Fruit fly (Drosophila melanogaster): Measurements from ENCODE around the gene Mettl14.

Gene Mettl14

dm6 chr2L:8319858-8320525 is 11.8 kb downstream of the Mettl14 start, which contains the start of the genes mtsh and strat (continued):
- peak; percentile 59 for TF ChIP-seq CG34224 (GFP tag; IDR thresholded peaks at IDR 0.05; ENCODE audit: partially characterized antibody)
- TF ChIP-seq Oaz (GFP tag; IDR thresholded peaks at IDR 0.05), result no peak
- TF ChIP-seq CG8359 (GFP tag; optimal IDR thresholded peaks at IDR 0.05; ENCODE audit: borderline replicate concordance), result peak; percentile 22
- peak; percentile 58 for TF ChIP-seq lilli (GFP tag; optimal IDR thresholded peaks at IDR 0.05)
- TF ChIP-seq gcm2 (GFP tag; optimal IDR thresholded peaks at IDR 0.05), result no peak
- no peak for TF ChIP-seq CG18476 (GFP tag; optimal IDR thresholded peaks at IDR 0.05)
- TF ChIP-seq Fer1 (GFP tag; optimal IDR thresholded peaks at IDR 0.05), result peak; percentile 86
- peak; percentile 62 for TF ChIP-seq slbo (GFP tag; IDR thresholded peaks at IDR 0.05)
- no peak for TF ChIP-seq ttk (GFP tag; IDR thresholded peaks at IDR 0.05)
- TF ChIP-seq cas (GFP tag; IDR thresholded peaks at IDR 0.05), result no peak
- TF ChIP-seq pita (GFP tag; optimal IDR thresholded peaks at IDR 0.05), result no peak
- TF ChIP-seq CG43689 (GFP tag; IDR thresholded peaks at IDR 0.05), result no peak
- TF ChIP-seq CG10462 (GFP tag; optimal IDR thresholded peaks at IDR 0.05), result no peak
- no peak for TF ChIP-seq trh (GFP tag; optimal IDR thresholded peaks at IDR 0.05)
- TF ChIP-seq caup (GFP tag; optimal IDR thresholded peaks at IDR 0.05; ENCODE audit: severe bottlenecking), result peak; percentile 86
- TF ChIP-seq CG12071 (GFP tag; optimal IDR thresholded peaks at IDR 0.05), result peak; percentile 71
- TF ChIP-seq CG3407 (GFP tag; optimal IDR thresholded peaks at IDR 0.05), result peak; percentile 14
- TF ChIP-seq oc (tag; optimal IDR thresholded peaks at IDR 0.05), result no peak
- TF ChIP-seq Gug (GFP tag; IDR thresholded peaks at IDR 0.05), result no peak
- TF ChIP-seq Ssrp (tag; optimal IDR thresholded peaks at IDR 0.05), result peak; percentile 28
- TF ChIP-seq ssp (GFP tag; IDR thresholded peaks at IDR 0.05), result no peak
- no peak for TF ChIP-seq Drgx (GFP tag; IDR thresholded peaks at IDR 0.05)
- TF ChIP-seq vvl (GFP tag; IDR thresholded peaks at IDR 0.05), result peak; percentile 76
- TF ChIP-seq Doc2 (GFP tag; IDR thresholded peaks at IDR 0.05), result no peak
- TF ChIP-seq gro (GFP tag; optimal IDR thresholded peaks at IDR 0.05), result peak; percentile 83
- TF ChIP-seq klu (GFP tag; IDR thresholded peaks at IDR 0.05), result no peak
- TF ChIP-seq Hr3 (GFP tag; optimal IDR thresholded peaks at IDR 0.05), result no peak
- TF ChIP-seq zfh1 (GFP tag; IDR thresholded peaks at IDR 0.05), result peak; percentile 74
- peak; percentile 95 for TF ChIP-seq CG10267 (tag; optimal IDR thresholded peaks at IDR 0.05)
- peak; percentile 44 for TF ChIP-seq ERR (GFP tag; optimal IDR thresholded peaks at IDR 0.05)
- TF ChIP-seq tll (GFP tag; optimal IDR thresholded peaks at IDR 0.05), result peak in 1 of 2 experiments; percentile 12
- TF ChIP-seq exex (tag; optimal IDR thresholded peaks at IDR 0.05), result peak; percentile 44
- peak; percentile 59; the same call in 1 of the 2 replicates for TF ChIP-seq unc-4 (GFP tag; IDR thresholded peaks at IDR 0.05; ENCODE audit: partially characterized antibody)
- 0 out of 3 replicates have a peak, but pooled peaks have one; percentile 35 for TF ChIP-seq gce (GFP tag; IDR thresholded peaks at IDR 0.05)
- TF ChIP-seq ems (GFP tag; optimal IDR thresholded peaks at IDR 0.05), result peak; percentile 46
- no peak for TF ChIP-seq Vsx1 (GFP tag; optimal IDR thresholded peaks at IDR 0.05)
- no peak for TF ChIP-seq usp (GFP tag; optimal IDR thresholded peaks at IDR 0.05)
- TF ChIP-seq kah (GFP tag; optimal IDR thresholded peaks at IDR 0.05), result peak; percentile 26
- TF ChIP-seq CG6175 (GFP tag; IDR thresholded peaks at IDR 0.05), result no peak
- TF ChIP-seq chif (GFP tag; optimal IDR thresholded peaks at IDR 0.05), result peak; percentile 10 to 23
- TF ChIP-seq CG4617 (GFP tag; optimal IDR thresholded peaks at IDR 0.05; ENCODE audit: borderline replicate concordance), result peak; percentile 96
- TF ChIP-seq Hand (GFP tag; optimal IDR thresholded peaks at IDR 0.05), result no peak
- TF ChIP-seq abd-A (tag; optimal IDR thresholded peaks at IDR 0.05), result no peak
- peak; percentile 59 for TF ChIP-seq B-H2 (GFP tag; optimal IDR thresholded peaks at IDR 0.05)
- no peak for TF ChIP-seq en (GFP tag; optimal IDR thresholded peaks at IDR 0.05)
- TF ChIP-seq CG9437 (GFP tag; optimal IDR thresholded peaks at IDR 0.05), result peak; percentile 61
- TF ChIP-seq stwl (tag; optimal IDR thresholded peaks at IDR 0.05), result peak; percentile 96
- peak; percentile 21 for TF ChIP-seq slp2 (GFP tag; optimal IDR thresholded peaks at IDR 0.05)
- no peak for TF ChIP-seq CG13894 (tag; optimal IDR thresholded peaks at IDR 0.05)
- no peak; the same call in 1 of the 2 replicates for TF ChIP-seq amos (GFP tag; IDR thresholded peaks at IDR 0.05; ENCODE audit: partially characterized antibody)
